Worm (Caenorhabditis elegans): Measurements from ENCODE around the gene ZK666.8.

ce11 chrII:10444971-10445707, 47.8 kb downstream of the ZK666.8 start:
- TF ChIP-seq F49E8.2 (tag; optimal IDR thresholded peaks at IDR 0.05; ENCODE audit: insufficient read depth) (no peak), K12H6.12 (tag; optimal IDR thresholded peaks at IDR 0.05) (no peak), tlf-1 (GFP tag; optimal IDR thresholded peaks at IDR 0.05) (no peak), nfya-2 (GFP tag; IDR thresholded peaks at IDR 0.05) (no peak), nhr-120 (GFP tag; IDR thresholded peaks at IDR 0.05) (no peak), mxl-1 (tag; optimal IDR thresholded peaks at IDR 0.05) (no peak), nhr-90 (tag; optimal IDR thresholded peaks at IDR 0.05) (no peak)
